Worm (Caenorhabditis elegans): ENCODE data around the gene F42A10.7.

DNA sequence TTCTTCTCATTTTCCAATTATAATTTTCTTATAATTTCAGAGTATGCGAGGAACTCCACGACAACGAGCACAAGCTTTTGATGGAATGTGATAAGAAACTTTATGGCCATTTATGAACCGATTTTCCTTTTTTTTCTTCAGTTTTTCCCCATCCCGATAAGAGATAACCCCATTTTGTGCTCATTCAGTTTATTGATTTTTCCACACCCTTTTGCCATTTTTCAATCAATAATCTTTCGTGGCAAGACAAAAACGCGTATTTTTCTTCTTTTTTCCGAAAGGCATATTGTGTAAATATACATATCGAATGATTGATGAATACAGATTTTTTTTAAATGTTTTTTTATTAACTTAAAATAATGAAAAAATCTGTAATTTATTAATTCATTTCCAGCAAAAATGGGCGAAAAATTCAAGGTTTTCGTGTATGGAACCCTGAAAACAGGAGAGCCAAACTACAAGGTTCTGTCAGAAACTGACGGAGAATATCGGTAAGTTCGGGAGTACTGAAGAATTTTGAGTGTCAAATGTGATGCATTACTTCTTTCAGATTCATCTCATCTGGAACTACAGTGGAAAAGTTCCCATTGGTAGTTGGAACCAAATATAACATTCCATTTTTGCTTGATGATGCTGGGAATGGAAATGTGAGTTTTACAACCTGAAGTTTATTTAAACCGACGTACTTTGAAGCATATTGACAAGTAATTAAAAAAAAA, 14.1 kb downstream of the F42A10.7 start, which contains the start of gene F42A10.9:
- TF ChIP-seq ama-1 (optimal IDR thresholded peaks at IDR 0.05) (no peak), sea-1 (GFP tag; conservative IDR thresholded peaks at IDR 0.05) (no peak)
